Worm (Caenorhabditis elegans): ENCODE results near the gene decr-1.2.

DNA sequence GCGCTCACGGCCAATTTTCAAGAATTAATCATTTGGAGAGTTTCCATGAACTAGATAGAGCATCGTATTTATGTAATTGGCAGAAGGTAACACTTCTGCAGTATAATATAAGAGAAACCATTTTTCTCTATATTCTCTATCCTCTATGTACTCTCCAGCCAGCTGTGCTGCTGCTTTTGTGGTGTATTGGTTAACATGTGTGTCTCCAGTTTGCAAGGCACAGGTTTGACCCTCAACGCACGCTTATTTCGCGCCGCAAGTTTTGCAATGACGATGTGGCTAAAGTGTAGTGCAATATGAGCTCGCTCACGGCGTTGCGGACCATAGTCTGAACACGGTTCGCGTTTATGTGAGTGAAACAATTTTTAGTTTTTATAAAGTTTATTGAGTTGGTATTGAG is 1.6 kb downstream of the decr-1.2 start:
- TF ChIP-seq unc-62 (GFP tag; optimal IDR thresholded peaks at IDR 0.05 in 1 of 2) (no peak), unc-62 (tag; optimal IDR thresholded peaks at IDR 0.05) (no peak), pqm-1 (tag; optimal IDR thresholded peaks at IDR 0.05) (peak; percentile 6), egl-27 (tag; optimal IDR thresholded peaks at IDR 0.05) (no peak), nhr-25 (tag; optimal IDR thresholded peaks at IDR 0.05; ENCODE audit: borderline replicate concordance, insufficient read depth) (no peak), hif-1 (tag; optimal IDR thresholded peaks at IDR 0.05) (peak in 1 of 2 experiments; percentile 5), nhr-11 (tag; optimal IDR thresholded peaks at IDR 0.05) (peak; percentile 32), snpc-4 (tag; optimal IDR thresholded peaks at IDR 0.05) (no peak), nhr-76 (tag; optimal IDR thresholded peaks at IDR 0.05) (no peak), daf-19 (GFP tag; conservative IDR thresholded peaks at IDR 0.05) (peak; percentile 84), T26A8.4 (GFP tag; IDR thresholded peaks at IDR 0.05) (no peak; the same call in 1 of the 2 replicates), ama-1 (optimal IDR thresholded peaks at IDR 0.05) (no peak)
